Worm (Caenorhabditis elegans): Measurements from ENCODE around the gene tomm-7.
A peak's percentile ranks its signal among the peaks of the same experiment; 100 is the strongest.

Gene tomm-7

DNA sequence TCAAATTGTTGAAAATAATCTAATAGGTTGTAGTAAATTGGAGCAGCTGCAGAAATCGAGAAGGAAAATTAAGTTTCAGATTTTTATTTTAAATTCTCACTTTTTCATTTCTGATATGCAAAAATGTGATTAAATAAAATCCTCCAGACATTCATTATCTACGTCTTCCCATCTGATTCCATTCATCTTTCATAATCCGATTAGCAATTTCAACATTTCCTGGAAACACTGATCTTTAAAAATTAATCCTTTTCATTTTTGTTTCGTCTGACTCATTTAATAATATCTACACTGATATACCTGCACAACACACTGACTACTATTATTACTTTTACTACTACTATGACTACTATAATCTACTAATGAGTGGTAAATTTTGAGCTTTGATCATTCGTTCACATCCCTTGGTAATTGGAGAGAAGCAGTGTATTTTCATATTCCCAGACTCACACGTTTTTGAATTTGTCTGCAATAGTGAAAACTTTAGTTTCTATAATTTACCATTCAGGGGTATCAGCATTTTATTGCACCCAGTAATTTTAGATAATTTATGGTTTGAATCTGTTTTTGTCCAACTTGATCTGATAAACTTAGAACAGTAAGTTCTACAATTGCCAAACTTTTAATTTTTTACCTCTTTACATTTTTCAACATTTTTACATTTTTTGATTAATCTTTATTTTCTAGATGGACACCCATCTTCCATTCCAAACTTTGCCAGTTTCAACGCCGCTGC is 20.3 kb upstream of the tomm-7 start, which contains the start of gene ceh-23:
ceh-23 (plus strand) TSS at position 686 of the 736 bp plus-strand sequence.
- TF ChIP-seq unc-62 (GFP tag; optimal IDR thresholded peaks at IDR 0.05), result no peak

DNA sequence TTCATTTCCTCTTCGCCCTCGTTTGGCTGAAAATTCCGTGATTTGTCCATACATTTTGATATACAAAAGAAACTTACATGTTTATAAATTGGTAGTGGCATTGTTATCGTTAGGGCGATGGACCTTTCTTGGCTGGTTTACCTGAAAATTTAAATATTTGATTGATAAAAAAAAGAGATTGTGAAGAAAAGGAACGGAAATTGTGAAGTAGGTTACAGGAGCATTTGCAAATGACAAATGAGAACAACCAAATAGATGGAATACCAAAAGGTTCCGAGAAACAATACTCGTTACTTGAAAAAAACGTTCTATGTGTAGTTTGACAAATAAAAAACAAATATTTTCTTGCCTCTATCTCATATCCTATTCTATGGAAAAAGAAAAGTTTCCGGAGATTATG is 15.9 kb upstream of the tomm-7 start, which contains the start of gene ZK652.8:
ZK652.8 (minus strand) TSS at position 101 of the 400 bp plus-strand sequence.
- TF ChIP-seq unc-62 (GFP tag; optimal IDR thresholded peaks at IDR 0.05), result no peak

DNA sequence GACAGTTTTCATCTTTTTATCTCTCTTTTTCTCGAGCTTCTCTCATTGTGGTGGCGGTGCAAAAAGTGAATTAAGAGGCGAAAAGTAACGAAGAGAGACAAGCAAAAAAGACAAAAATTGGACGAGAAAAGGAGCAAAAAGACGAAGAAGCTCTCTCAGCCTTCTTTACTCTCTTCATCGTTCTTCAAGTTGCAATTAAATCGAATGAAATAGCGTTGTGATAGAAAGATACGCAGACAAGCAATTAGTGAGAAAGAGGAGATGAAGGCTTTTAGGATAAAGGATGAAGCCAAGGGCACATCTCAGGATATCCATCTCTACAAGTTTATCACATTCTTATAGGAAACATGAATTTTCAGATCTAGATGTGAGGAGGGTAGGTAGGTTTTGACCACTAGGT is 11.2 kb upstream of the tomm-7 start:
- no peak for TF ChIP-seq unc-62 (GFP tag; optimal IDR thresholded peaks at IDR 0.05)

DNA sequence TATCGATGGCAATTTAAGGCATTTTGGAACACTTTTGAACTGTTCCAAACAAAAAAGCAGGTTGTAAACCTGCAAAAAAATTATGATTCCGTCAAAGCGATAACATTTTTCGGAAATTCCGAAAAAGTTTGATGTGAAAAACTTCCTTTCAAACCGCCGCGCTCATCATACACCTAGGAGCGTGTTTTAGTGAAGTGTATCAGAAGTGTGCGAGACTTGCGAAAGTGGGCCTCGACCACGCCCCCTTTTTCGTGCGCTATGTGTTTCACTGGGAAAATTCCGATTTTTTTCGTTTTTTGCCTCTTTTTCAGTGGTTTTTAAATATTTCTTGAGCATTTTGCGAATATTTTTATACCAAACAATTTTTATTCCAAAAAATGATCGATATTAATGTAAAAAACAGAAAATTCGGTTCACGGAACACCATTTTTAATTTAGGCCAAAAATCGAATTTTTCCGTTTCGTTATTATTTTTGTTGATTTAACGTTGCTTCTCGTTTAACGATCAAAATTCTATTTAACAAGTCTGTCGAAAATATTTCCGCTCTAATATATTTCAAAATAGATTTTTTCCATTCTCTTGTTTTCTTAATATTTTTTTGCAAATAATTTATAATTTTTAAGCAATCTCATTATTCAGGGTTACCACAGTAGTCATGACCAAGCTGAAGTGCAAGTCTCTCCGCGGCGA is 4.8 kb upstream of the tomm-7 start, which contains the start of gene rpl-35:
rpl-35 (plus strand) TSS at position 641 of the 691 bp plus-strand sequence.
- peak; percentile 38 for TF ChIP-seq unc-62 (GFP tag; optimal IDR thresholded peaks at IDR 0.05)

DNA sequence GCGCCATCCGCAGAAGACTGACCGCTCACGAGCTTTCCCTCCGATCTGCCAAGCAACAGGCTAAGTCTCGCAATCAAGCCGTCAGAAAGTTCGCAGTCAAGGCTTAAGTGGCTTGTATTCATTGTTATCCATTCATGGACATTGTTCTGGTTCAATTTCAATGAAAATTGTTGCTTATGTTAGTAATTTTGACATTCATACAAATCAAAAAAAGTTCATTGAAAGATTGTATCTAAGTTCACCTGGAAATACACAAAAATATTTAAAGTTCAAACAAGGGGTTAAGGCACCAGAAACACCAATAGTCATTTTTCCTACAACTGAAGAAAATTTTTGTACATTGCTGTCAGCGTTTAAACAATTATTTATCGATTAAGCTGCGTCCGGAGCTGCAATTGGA is 3.9 kb upstream of the tomm-7 start:
- TF ChIP-seq unc-62 (GFP tag; optimal IDR thresholded peaks at IDR 0.05), result no peak

DNA sequence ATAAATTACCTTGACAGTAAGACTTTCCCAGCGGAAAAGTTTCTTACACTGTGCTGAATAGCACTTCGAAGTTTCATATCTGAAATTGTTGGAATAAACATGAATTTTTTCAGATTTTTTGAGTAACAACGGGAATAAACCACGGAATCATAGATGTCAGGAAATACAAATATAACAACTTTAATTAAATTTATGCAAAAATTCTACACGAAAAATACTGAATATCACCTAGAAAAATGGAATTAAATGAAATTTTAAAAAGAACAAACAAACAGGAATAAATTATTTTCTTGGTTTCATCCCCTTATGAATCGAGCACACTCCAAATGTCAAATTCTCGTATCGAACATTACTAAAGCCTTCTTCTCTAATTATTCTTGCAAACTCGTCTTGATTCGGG is 2.3 kb upstream of the tomm-7 start, which contains the start of gene tag-307:
tag-307 (minus strand) TSS at position 101 of the 400 bp plus-strand sequence.
- no peak for TF ChIP-seq unc-62 (GFP tag; optimal IDR thresholded peaks at IDR 0.05)

DNA sequence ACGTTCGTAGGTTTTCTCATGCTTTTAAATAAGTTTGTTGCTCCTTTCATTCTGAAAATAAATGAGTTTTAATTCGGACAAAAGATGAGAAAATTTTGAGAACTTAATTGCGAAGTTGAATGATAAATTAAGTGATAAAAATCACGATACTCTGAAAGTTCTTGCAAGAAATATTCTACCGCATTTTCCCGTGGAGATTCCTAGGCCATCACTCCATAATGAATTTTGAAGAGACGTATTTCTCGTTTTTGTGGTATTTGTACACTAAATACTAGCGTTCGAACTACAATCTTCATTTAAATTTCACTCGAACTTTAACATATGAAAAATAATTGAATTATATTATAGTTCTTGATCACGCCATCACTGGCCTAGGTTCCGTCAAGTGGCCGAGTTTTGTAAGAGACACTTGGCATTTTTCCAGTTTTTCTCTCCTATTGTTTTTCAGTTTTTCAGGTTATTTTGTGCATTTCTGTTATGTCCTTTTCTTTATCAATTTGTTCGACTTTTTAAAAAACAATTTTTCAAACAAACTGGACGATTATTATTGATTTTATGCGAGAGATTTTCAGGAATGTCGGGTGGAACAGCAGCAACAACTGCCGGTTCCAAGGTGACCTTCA is 895 bp upstream of the tomm-7 start, which contains the start of the genes coq-5 and ufm-1:
coq-5 (minus strand) TSS at position 51 of the 623 bp plus-strand sequence.
ufm-1 (plus strand) TSS at position 573 of the 623 bp plus-strand sequence.
- TF ChIP-seq unc-62 (GFP tag; optimal IDR thresholded peaks at IDR 0.05), result no peak

DNA sequence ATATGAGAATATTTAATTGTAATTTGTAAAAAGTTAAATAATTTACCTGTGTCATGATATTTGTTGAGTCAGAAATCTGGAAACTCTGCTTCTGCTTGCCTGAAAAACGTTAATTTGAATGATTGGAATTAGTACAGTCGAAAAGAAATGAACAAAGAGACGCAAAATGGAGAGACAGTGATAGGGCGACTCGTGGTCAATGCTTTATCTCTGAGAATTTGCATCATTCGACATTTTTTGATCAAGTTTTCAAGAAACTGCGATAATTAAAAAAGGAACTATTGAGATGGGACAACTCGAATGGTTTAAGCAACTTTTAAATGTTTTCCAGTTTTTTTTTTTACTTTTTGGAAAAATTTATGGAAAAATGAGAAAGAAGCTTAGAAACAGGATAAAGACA is 1.5 kb downstream of the tomm-7 start, which contains the start of gene cuc-1:
cuc-1 (minus strand) TSS at position 101 of the 400 bp plus-strand sequence.
- no peak for TF ChIP-seq unc-62 (GFP tag; optimal IDR thresholded peaks at IDR 0.05)

DNA sequence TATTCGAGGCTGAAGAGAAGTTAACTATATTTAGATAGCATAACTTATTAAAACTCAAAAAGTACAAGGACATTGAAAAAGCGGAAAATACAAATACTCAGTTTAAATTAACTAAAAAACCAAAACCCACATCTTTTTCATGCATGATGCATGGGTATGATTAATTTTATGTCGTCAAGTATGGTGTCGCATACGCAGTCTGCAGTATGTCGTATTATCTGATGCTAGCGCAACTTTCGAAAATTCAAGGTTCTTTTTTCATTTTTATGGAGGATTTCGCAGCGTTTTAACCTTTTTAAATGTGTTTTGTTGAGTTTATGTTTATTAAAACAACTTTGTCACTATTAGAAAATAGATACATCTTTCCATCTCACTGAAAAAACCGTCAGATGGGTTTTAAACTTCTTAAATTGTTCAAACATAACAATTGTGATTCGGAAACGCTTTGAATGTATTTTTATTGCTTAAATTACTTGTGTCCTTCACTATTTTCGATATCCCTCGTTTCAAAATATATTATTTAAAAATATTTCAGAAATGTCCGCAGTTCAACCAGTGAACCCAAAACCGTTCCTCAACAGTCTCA is 2.2 kb downstream of the tomm-7 start, which contains the start of gene snr-5:
snr-5 (plus strand) TSS at position 536 of the 586 bp plus-strand sequence.
- TF ChIP-seq unc-62 (GFP tag; optimal IDR thresholded peaks at IDR 0.05), result no peak

DNA sequence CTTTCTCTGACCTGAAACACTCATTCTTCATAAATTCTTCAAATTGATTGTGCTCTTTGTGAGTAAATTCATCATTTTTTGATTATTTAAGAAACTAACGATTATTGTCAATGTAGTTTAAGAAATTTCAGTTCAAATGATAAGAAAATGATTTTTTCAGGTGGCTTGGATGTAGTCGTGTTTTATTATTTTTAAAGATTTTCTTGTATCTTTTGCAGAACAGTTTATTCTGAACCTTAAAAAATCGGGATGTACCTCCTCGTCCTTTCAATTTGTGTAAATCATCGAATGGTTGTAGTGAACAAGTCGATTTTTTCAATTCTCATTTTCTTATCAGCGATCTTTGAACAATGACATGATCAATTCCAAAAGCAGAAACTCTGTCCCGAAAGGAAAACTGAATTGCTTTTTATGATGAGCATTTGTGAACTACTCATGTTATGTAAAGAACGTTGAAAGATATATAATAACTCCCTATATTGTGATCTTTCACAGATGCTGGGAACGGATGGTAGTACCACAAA is 5.9 kb downstream of the tomm-7 start, which contains the start of gene slc-17.3:
slc-17.3 (minus strand) TSS at position 51 of the 524 bp plus-strand sequence.
- no peak for TF ChIP-seq unc-62 (GFP tag; optimal IDR thresholded peaks at IDR 0.05)

DNA sequence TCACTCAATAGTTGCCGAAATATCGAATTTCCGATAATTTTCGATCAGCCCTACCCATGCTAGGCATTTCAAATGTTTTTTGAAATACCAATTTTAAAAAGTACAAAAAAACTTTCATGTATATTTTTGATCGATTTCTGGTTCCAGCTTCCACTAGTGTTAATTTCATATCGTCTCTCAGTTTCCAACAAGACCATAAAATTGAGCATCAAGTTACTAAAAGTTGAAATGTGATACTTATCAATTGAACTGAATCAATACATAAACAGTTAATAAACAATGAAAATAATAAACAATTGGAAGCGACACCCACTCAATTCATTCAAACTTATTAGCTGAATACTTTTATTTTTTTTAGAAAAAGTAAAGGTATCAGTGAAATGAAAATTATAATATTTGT is 6.8 kb downstream of the tomm-7 start, which contains the start of gene cup-4:
cup-4 (plus strand) TSS at position 301 of the 400 bp plus-strand sequence.
- no peak for TF ChIP-seq unc-62 (GFP tag; optimal IDR thresholded peaks at IDR 0.05)

DNA sequence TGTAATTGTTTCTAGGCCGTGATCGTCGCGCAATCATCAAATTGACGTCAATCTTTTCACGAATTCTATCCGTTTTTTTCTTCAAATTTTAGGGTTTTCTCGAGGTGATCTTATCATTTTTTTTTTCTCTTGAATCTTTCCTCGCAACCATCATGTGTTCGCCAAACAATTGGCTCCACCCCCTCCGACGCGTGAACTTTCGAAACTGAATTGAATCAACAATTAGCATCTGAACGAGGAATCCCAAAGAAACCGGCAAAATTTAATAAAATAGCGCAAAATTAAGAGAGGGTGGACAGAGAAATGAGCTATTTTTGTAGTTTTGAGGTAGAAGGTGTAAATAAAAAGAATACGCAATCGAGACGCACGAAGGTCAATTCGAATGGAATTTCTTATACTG is 13.4 kb downstream of the tomm-7 start:
- TF ChIP-seq unc-62 (GFP tag; optimal IDR thresholded peaks at IDR 0.05), result no peak

DNA sequence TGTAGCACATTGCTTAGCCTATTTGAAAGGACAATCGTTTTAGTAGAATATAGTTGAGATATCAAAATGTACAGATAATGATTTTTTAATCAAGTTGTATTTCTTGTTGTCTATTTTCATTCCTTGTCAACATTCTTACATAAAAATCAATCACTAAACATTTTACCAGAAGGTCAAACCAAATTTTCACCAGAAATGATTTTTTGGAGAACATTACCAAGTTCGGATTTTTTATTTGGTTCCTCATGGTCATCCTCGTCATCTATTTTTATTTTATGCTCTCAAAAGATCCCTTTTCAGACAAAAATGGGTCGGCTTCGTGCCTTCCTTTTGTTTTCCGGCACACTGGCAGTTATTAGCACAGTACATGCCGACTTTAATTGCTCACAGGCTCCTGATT is 14.1 kb downstream of the tomm-7 start, which contains the start of gene tyr-1:
tyr-1 (plus strand) TSS at position 301 of the 400 bp plus-strand sequence.
- no peak for TF ChIP-seq unc-62 (GFP tag; optimal IDR thresholded peaks at IDR 0.05)

DNA sequence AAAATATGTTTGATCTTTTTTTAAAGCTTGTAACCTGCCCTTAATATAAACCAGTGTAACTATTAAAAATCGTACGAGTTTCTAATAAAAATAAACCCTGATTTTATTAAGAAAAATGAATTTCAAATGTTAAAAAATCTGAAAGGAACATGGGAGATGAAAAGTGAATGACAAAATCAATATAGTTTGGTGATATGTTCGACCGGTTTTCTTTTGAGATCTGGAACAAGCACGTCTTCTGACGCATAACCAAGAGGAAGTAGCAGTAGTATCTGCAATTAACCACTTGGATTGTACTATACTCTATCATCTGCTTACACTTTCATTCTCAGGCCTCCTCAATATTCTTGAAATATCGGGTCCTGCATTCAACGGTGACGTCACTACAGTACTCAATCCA is 17.7 kb downstream of the tomm-7 start:
- no peak for TF ChIP-seq unc-62 (GFP tag; optimal IDR thresholded peaks at IDR 0.05)

DNA sequence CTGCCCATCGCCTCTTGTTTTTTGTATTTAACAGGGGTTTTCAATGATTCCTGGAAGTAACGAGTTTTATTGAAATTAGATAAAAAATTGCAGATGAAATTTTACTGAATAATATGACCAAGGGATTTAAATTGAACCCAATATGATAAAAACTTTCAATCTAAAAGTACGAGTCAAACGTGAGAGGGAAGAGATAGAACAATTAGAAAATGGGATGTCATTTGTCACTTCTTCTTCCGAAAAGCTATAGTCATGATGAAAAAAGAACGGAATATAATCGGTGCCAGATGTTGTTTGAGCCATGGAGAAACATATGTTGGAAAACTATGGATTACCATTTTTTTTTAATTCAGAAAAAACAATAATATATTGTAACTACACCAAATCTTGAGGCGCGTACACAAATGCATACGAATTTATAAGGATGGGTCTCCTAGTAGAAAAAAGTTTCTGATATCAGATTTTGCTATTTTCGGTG is 19.5 kb downstream of the tomm-7 start, which contains the start of gene sup-18:
sup-18 (minus strand) TSS at position 51 of the 478 bp plus-strand sequence.
- no peak for TF ChIP-seq unc-62 (GFP tag; optimal IDR thresholded peaks at IDR 0.05)

Measured in whole organism, dauer.